Fruit fly (Drosophila melanogaster): ENCODE results near the gene Dph3.

Gene Dph3

dm6 chr3R:11230392-11230791 lies 1.3 kb upstream of the Dph3 start, which contains the start of gene GCC88:
GCC88 (minus strand) TSS chr3R:11230600.
- TF ChIP-seq lola (GFP tag; optimal IDR thresholded peaks at IDR 0.05) (no peak), woc (GFP tag; optimal IDR thresholded peaks at IDR 0.05) (no peak), Hr83 (GFP tag; optimal IDR thresholded peaks at IDR 0.05; ENCODE audit: poor library complexity, severe bottlenecking) (no peak), Jra (GFP tag; optimal IDR thresholded peaks at IDR 0.05) (no peak), Hr78 (GFP tag; optimal IDR thresholded peaks at IDR 0.05) (no peak), dmrt93B (GFP tag; optimal IDR thresholded peaks at IDR 0.05) (no peak), foxo (GFP tag; optimal IDR thresholded peaks at IDR 0.05) (no peak), fru (GFP tag; optimal IDR thresholded peaks at IDR 0.05) (no peak), CG9705 (GFP tag; optimal IDR thresholded peaks at IDR 0.05) (no peak), Dif (GFP tag; optimal IDR thresholded peaks at IDR 0.05; ENCODE audit: partially characterized antibody) (no peak), tai (GFP tag; optimal IDR thresholded peaks at IDR 0.05) (no peak), dsf (GFP tag; optimal IDR thresholded peaks at IDR 0.05; ENCODE audit: borderline replicate concordance) (no peak), CG32264 (GFP tag; optimal IDR thresholded peaks at IDR 0.05) (no peak), Rel (GFP tag; optimal IDR thresholded peaks at IDR 0.05) (no peak), Rel (tag; optimal IDR thresholded peaks at IDR 0.05) (no peak), sv (GFP tag; optimal IDR thresholded peaks at IDR 0.05) (no peak), jim (GFP tag; optimal IDR thresholded peaks at IDR 0.05) (no peak), br (GFP tag; optimal IDR thresholded peaks at IDR 0.05) (no peak)

dm6 chr3R:11231037-11231436 lies 675 bp upstream of the Dph3 start:
- TF ChIP-seq br (GFP tag; optimal IDR thresholded peaks at IDR 0.05) (no peak), psq (GFP tag; optimal IDR thresholded peaks at IDR 0.05) (no peak), usp (GFP tag; optimal IDR thresholded peaks at IDR 0.05) (no peak), Dif (GFP tag; optimal IDR thresholded peaks at IDR 0.05; ENCODE audit: partially characterized antibody) (no peak), h (GFP tag; optimal IDR thresholded peaks at IDR 0.05) (no peak), brk (GFP tag; optimal IDR thresholded peaks at IDR 0.05) (no peak)

- TF ChIP-seq Rel (GFP tag; optimal IDR thresholded peaks at IDR 0.05) (no peak), Rel (tag; optimal IDR thresholded peaks at IDR 0.05) (peak; percentile 98), N (GFP tag; optimal IDR thresholded peaks at IDR 0.05) (no peak), CrebA (GFP tag; optimal IDR thresholded peaks at IDR 0.05; ENCODE audit: borderline replicate concordance) (no peak), Abd-B (GFP tag; optimal IDR thresholded peaks at IDR 0.05) (no peak), sv (GFP tag; optimal IDR thresholded peaks at IDR 0.05) (no peak), foxo (GFP tag; optimal IDR thresholded peaks at IDR 0.05) (no peak), dsf (GFP tag; optimal IDR thresholded peaks at IDR 0.05; ENCODE audit: borderline replicate concordance) (no peak)
Measured at dm6 chr3R:11234918-11235371, 3.2 kb downstream of the Dph3 start, which contains the start of the genes Arfip and CG17721. Arfip (minus strand) TSS chr3R:11235013. CG17721 (plus strand) TSS chr3R:11235140.

dm6 chr3R:11236041-11236440 lies 4.3 kb downstream of the Dph3 start, which contains the start of gene CG31441:
CG31441 (plus strand) TSS chr3R:11236286.
- no peak for TF ChIP-seq Hnf4 (GFP tag; optimal IDR thresholded peaks at IDR 0.05)
- TF ChIP-seq Hr83 (GFP tag; optimal IDR thresholded peaks at IDR 0.05; ENCODE audit: poor library complexity, severe bottlenecking), result peak; percentile 31

dm6 chr3R:11237598-11237997 lies 5.9 kb downstream of the Dph3 start, which contains the start of gene CG31388:
CG31388 (plus strand) TSS chr3R:11237815.
- peak; percentile 35 for TF ChIP-seq Myc (optimal IDR thresholded peaks at IDR 0.05)
- no peak for TF ChIP-seq Dif (GFP tag; optimal IDR thresholded peaks at IDR 0.05; ENCODE audit: partially characterized antibody)

dm6 chr3R:11240891-11241290 lies 9.2 kb downstream of the Dph3 start, which contains the start of the genes scpr-B and scpr-A:
scpr-B (minus strand) TSS chr3R:11240991.
scpr-A (plus strand) TSS chr3R:11241183.
- TF ChIP-seq N (GFP tag; optimal IDR thresholded peaks at IDR 0.05) (no peak), Dif (GFP tag; optimal IDR thresholded peaks at IDR 0.05; ENCODE audit: partially characterized antibody) (no peak), GATAd (GFP tag; optimal IDR thresholded peaks at IDR 0.05) (no peak), tai (GFP tag; optimal IDR thresholded peaks at IDR 0.05) (no peak), Rel (GFP tag; optimal IDR thresholded peaks at IDR 0.05) (no peak), Rel (tag; optimal IDR thresholded peaks at IDR 0.05) (no peak), foxo (GFP tag; optimal IDR thresholded peaks at IDR 0.05) (no peak), dmrt93B (GFP tag; optimal IDR thresholded peaks at IDR 0.05) (no peak)

Measured in whole organism, wandering third instar larva.